ENCODE assay signal across 1 fruit fly cellular context in genomic region chr3R:15836864-15837824, dm6.
TF ChIP-seq lines count a peak whose summit lies in the region.

Gene ND-23 (minus strand): TSS chr3R:15837117.
Gene spn-E (plus strand): TSS chr3R:15837419.

TF ChIP-seq in whole organism, embryonic, 481 proteins besides CTCF, POLR2A, EP300 and RAD21 (continued from another document and continues in another):
- 0 out of 3 replicates have a peak, but pooled peaks have one; percentile 47 for TF ChIP-seq ken (GFP tag; IDR thresholded peaks at IDR 0.05; lab: Robert Waterston, UW)
- no peak for TF ChIP-seq shn (GFP tag; optimal IDR thresholded peaks at IDR 0.05; lab: Kevin White, UChicago)
- 0 out of 2 replicates have a peak, but pooled peaks have one; percentile 15 for TF ChIP-seq CG14667 (GFP tag; IDR thresholded peaks at IDR 0.05; lab: Robert Waterston, UW)
- no peak for TF ChIP-seq wor (GFP tag; IDR thresholded peaks at IDR 0.05; lab: Robert Waterston, UW)
- TF ChIP-seq br (optimal IDR thresholded peaks at IDR 0.05; lab: Kevin White, UChicago), result no peak
- no peak for TF ChIP-seq danr (GFP tag; IDR thresholded peaks at IDR 0.05; lab: Robert Waterston, UW)
- TF ChIP-seq slbo (GFP tag; IDR thresholded peaks at IDR 0.05; lab: Robert Waterston, UW), result peak; percentile 68
- no peak for TF ChIP-seq CG18476 (GFP tag; optimal IDR thresholded peaks at IDR 0.05; lab: Kevin White, UChicago)
- no peak for TF ChIP-seq CG8944 (GFP tag; optimal IDR thresholded peaks at IDR 0.05; lab: Kevin White, UChicago)
- TF ChIP-seq emc (GFP tag; optimal IDR thresholded peaks at IDR 0.05; lab: Kevin White, UChicago), result no peak
- peak; percentile 47 for TF ChIP-seq lbe (GFP tag; optimal IDR thresholded peaks at IDR 0.05; lab: Kevin White, UChicago)
- TF ChIP-seq CG15479 (GFP tag; optimal IDR thresholded peaks at IDR 0.05; lab: Kevin White, UChicago), result no peak
- TF ChIP-seq CG6854 (GFP tag; optimal IDR thresholded peaks at IDR 0.05; lab: Kevin White, UChicago), result no peak
- TF ChIP-seq cas (GFP tag; IDR thresholded peaks at IDR 0.05; lab: Robert Waterston, UW), result no peak
- no peak for TF ChIP-seq cwo (GFP tag; optimal IDR thresholded peaks at IDR 0.05; lab: Kevin White, UChicago)
- TF ChIP-seq CG10321 (GFP tag; IDR thresholded peaks at IDR 0.05; lab: Robert Waterston, UW), result no peak
- no peak for TF ChIP-seq pita (GFP tag; optimal IDR thresholded peaks at IDR 0.05; lab: Kevin White, UChicago)
- no peak for TF ChIP-seq ac (GFP tag; optimal IDR thresholded peaks at IDR 0.05; lab: Kevin White, UChicago)
- no peak for TF ChIP-seq Poxn (GFP tag; IDR thresholded peaks at IDR 0.05; lab: Robert Waterston, UW)
- peak; percentile 54 for TF ChIP-seq Sox100B (GFP tag; optimal IDR thresholded peaks at IDR 0.05; lab: Kevin White, UChicago)
- 0 out of 2 replicates have a peak, but pooled peaks have one; percentile 14 for TF ChIP-seq Taf1 (GFP tag; IDR thresholded peaks at IDR 0.05; lab: Robert Waterston, UW)
- no peak for TF ChIP-seq D19B (GFP tag; optimal IDR thresholded peaks at IDR 0.05; lab: Kevin White, UChicago)
- TF ChIP-seq Sry-β (GFP tag; optimal IDR thresholded peaks at IDR 0.05; lab: Kevin White, UChicago), result no peak
- no peak for TF ChIP-seq gce (GFP tag; IDR thresholded peaks at IDR 0.05; lab: Robert Waterston, UW)
- no peak for TF ChIP-seq CG8290 (GFP tag; optimal IDR thresholded peaks at IDR 0.05; lab: Kevin White, UChicago)
- TF ChIP-seq CG8290 (tag; optimal IDR thresholded peaks at IDR 0.05; lab: Kevin White, UChicago), result no peak
- TF ChIP-seq lola (GFP tag; optimal IDR thresholded peaks at IDR 0.05; lab: Kevin White, UChicago), result peak in 1 of 3 experiments; percentile 55
- TF ChIP-seq gsb-n (tag; optimal IDR thresholded peaks at IDR 0.05; lab: Kevin White, UChicago), result peak; percentile 66
- no peak for TF ChIP-seq CG11723 (GFP tag; optimal IDR thresholded peaks at IDR 0.05; lab: Kevin White, UChicago)
- TF ChIP-seq Vsx1 (GFP tag; optimal IDR thresholded peaks at IDR 0.05; lab: Kevin White, UChicago), result no peak
- TF ChIP-seq CG4617 (GFP tag; optimal IDR thresholded peaks at IDR 0.05; lab: Kevin White, UChicago; ENCODE audit: borderline replicate concordance), result peak; percentile 50
- no peak for TF ChIP-seq CG5180 (GFP tag; optimal IDR thresholded peaks at IDR 0.05; lab: Kevin White, UChicago)
- TF ChIP-seq CG43689 (GFP tag; IDR thresholded peaks at IDR 0.05; lab: Robert Waterston, UW), result no peak
- TF ChIP-seq tgo (GFP tag; IDR thresholded peaks at IDR 0.05; lab: Robert Waterston, UW), result peak; percentile 66
- peak; percentile 42; the same call in 1 of the 3 replicates for TF ChIP-seq Opbp (GFP tag; IDR thresholded peaks at IDR 0.05; lab: Robert Waterston, UW; ENCODE audit: partially characterized antibody)
- no peak for TF ChIP-seq kni (GFP tag; optimal IDR thresholded peaks at IDR 0.05; lab: Kevin White, UChicago)
- TF ChIP-seq NFAT (GFP tag; IDR thresholded peaks at IDR 0.05; lab: Robert Waterston, UW), result 0 out of 2 replicates have a peak, but pooled peaks have one; percentile 39
- TF ChIP-seq CG6254 (GFP tag; optimal IDR thresholded peaks at IDR 0.05; lab: Kevin White, UChicago), result no peak
- peak in 1 of 2 experiments; percentile 55 for TF ChIP-seq tll (GFP tag; optimal IDR thresholded peaks at IDR 0.05; lab: Kevin White, UChicago)
- no peak for TF ChIP-seq ci (GFP tag; IDR thresholded peaks at IDR 0.05; lab: Robert Waterston, UW)
- TF ChIP-seq z (GFP tag; IDR thresholded peaks at IDR 0.05; lab: Robert Waterston, UW), result no peak
- peak; percentile 46 for TF ChIP-seq Abd-B (GFP tag; optimal IDR thresholded peaks at IDR 0.05; lab: Kevin White, UChicago)
- TF ChIP-seq CG7786 (GFP tag; optimal IDR thresholded peaks at IDR 0.05; lab: Kevin White, UChicago), result no peak
- TF ChIP-seq CG14014 (GFP tag; IDR thresholded peaks at IDR 0.05; lab: Robert Waterston, UW), result no peak
- TF ChIP-seq CG9727 (GFP tag; optimal IDR thresholded peaks at IDR 0.05; lab: Kevin White, UChicago), result peak; percentile 40
- no peak for TF ChIP-seq kah (GFP tag; optimal IDR thresholded peaks at IDR 0.05; lab: Kevin White, UChicago)
- TF ChIP-seq vnd (GFP tag; IDR thresholded peaks at IDR 0.05; lab: Robert Waterston, UW; ENCODE audit: partially characterized antibody), result peak; percentile 58; the same call in 2 of the 3 replicates
- TF ChIP-seq stc (GFP tag; IDR thresholded peaks at IDR 0.05; lab: Robert Waterston, UW), result no peak
- no peak for TF ChIP-seq disco-r (GFP tag; optimal IDR thresholded peaks at IDR 0.05; lab: Kevin White, UChicago)
- TF ChIP-seq sisA (GFP tag; IDR thresholded peaks at IDR 0.05; lab: Robert Waterston, UW), result no peak; the same call in 1 of the 2 replicates
- TF ChIP-seq CoRest (tag; optimal IDR thresholded peaks at IDR 0.05; lab: Kevin White, UChicago), result peak; percentile 81
- no peak for TF ChIP-seq HmgD (GFP tag; optimal IDR thresholded peaks at IDR 0.05; lab: Kevin White, UChicago)
- no peak for TF ChIP-seq sr (GFP tag; IDR thresholded peaks at IDR 0.05; lab: Robert Waterston, UW)
- no peak for TF ChIP-seq jumu (GFP tag; optimal IDR thresholded peaks at IDR 0.05; lab: Kevin White, UChicago)
- no peak for TF ChIP-seq rib (GFP tag; IDR thresholded peaks at IDR 0.05; lab: Robert Waterston, UW)
- peak; percentile 61 for TF ChIP-seq Dek (tag; optimal IDR thresholded peaks at IDR 0.05; lab: Kevin White, UChicago)
- TF ChIP-seq Dbx (GFP tag; IDR thresholded peaks at IDR 0.05; lab: Robert Waterston, UW), result peak; percentile 73; the same call in 2 of the 3 replicates
- TF ChIP-seq CG2678 (tag; optimal IDR thresholded peaks at IDR 0.05; lab: Kevin White, UChicago), result no peak
- peak; percentile 89 for TF ChIP-seq E2f2 (GFP tag; IDR thresholded peaks at IDR 0.05; lab: Robert Waterston, UW)
- no peak for TF ChIP-seq CG1603 (tag; optimal IDR thresholded peaks at IDR 0.05; lab: Kevin White, UChicago)
- TF ChIP-seq bsh (GFP tag; optimal IDR thresholded peaks at IDR 0.05; lab: Kevin White, UChicago), result peak in 1 of 2 experiments; percentile 49
- TF ChIP-seq pros (GFP tag; optimal IDR thresholded peaks at IDR 0.05; lab: Kevin White, UChicago), result no peak
- TF ChIP-seq CG7271 (tag; optimal IDR thresholded peaks at IDR 0.05; lab: Kevin White, UChicago), result peak; percentile 3
- TF ChIP-seq CG1233 (GFP tag; optimal IDR thresholded peaks at IDR 0.05; lab: Kevin White, UChicago), result no peak
- TF ChIP-seq Doc3 (GFP tag; IDR thresholded peaks at IDR 0.05; lab: Robert Waterston, UW; ENCODE audit: partially characterized antibody), result peak; percentile 76
- TF ChIP-seq h (optimal IDR thresholded peaks at IDR 0.05; lab: Kevin White, UChicago), result no peak
- no peak for TF ChIP-seq CG3065 (GFP tag; optimal IDR thresholded peaks at IDR 0.05; lab: Kevin White, UChicago)
- peak; percentile 44 for TF ChIP-seq CG7556 (GFP tag; optimal IDR thresholded peaks at IDR 0.05; lab: Kevin White, UChicago)
- TF ChIP-seq zfh2 (GFP tag; optimal IDR thresholded peaks at IDR 0.05; lab: Kevin White, UChicago), result no peak
- TF ChIP-seq CG12659 (GFP tag; optimal IDR thresholded peaks at IDR 0.05; lab: Kevin White, UChicago), result peak; percentile 74
- TF ChIP-seq sob (GFP tag; IDR thresholded peaks at IDR 0.05; lab: Robert Waterston, UW), result 0 out of 2 replicates have a peak, but pooled peaks have one; percentile 58
- no peak for TF ChIP-seq pnt (GFP tag; optimal IDR thresholded peaks at IDR 0.05; lab: Kevin White, UChicago)
- no peak for TF ChIP-seq otp (GFP tag; IDR thresholded peaks at IDR 0.05; lab: Robert Waterston, UW)
- peak; percentile 86 for TF ChIP-seq knrl (GFP tag; IDR thresholded peaks at IDR 0.05; lab: Robert Waterston, UW; ENCODE audit: partially characterized antibody)
- TF ChIP-seq CG13775 (GFP tag; optimal IDR thresholded peaks at IDR 0.05; lab: Kevin White, UChicago), result peak; percentile 56
- TF ChIP-seq CG10274 (GFP tag; optimal IDR thresholded peaks at IDR 0.05; lab: Kevin White, UChicago), result no peak
- no peak for TF ChIP-seq corto (GFP tag; optimal IDR thresholded peaks at IDR 0.05; lab: Kevin White, UChicago)
- TF ChIP-seq p53 (GFP tag; optimal IDR thresholded peaks at IDR 0.05; lab: Kevin White, UChicago), result no peak
- TF ChIP-seq CG30403 (GFP tag; optimal IDR thresholded peaks at IDR 0.05; lab: Kevin White, UChicago), result peak; percentile 64
- no peak for TF ChIP-seq ro (GFP tag; IDR thresholded peaks at IDR 0.05; lab: Robert Waterston, UW)
- TF ChIP-seq CG11398 (GFP tag; optimal IDR thresholded peaks at IDR 0.05; lab: Kevin White, UChicago), result no peak
- TF ChIP-seq CG2199 (GFP tag; IDR thresholded peaks at IDR 0.05; lab: Robert Waterston, UW), result no peak
- no peak; the same call in none of the 2 replicates for TF ChIP-seq CG31441 (GFP tag; IDR thresholded peaks at IDR 0.05; lab: Robert Waterston, UW)
- no peak for TF ChIP-seq Hsf (GFP tag; optimal IDR thresholded peaks at IDR 0.05; lab: Kevin White, UChicago)
- TF ChIP-seq pan (optimal IDR thresholded peaks at IDR 0.05; lab: Kevin White, UChicago), result no peak
- peak in 1 of 2 experiments; percentile 67 for TF ChIP-seq pan (GFP tag; optimal IDR thresholded peaks at IDR 0.05 in 1 of 2, IDR thresholded peaks at IDR 0.05 in 1 of 2)
- TF ChIP-seq cad (GFP tag; optimal IDR thresholded peaks at IDR 0.05; lab: Kevin White, UChicago), result no peak
- peak; percentile 93 for TF ChIP-seq CG10267 (tag; optimal IDR thresholded peaks at IDR 0.05; lab: Kevin White, UChicago)
- TF ChIP-seq CG34422 (GFP tag; IDR thresholded peaks at IDR 0.05; lab: Robert Waterston, UW), result no peak; the same call in 2 of the 3 replicates
- TF ChIP-seq cato (GFP tag; optimal IDR thresholded peaks at IDR 0.05; lab: Kevin White, UChicago; ENCODE audit: borderline replicate concordance), result no peak
- TF ChIP-seq pum (GFP tag; optimal IDR thresholded peaks at IDR 0.05; lab: Kevin White, UChicago), result no peak
- TF ChIP-seq Asciz (GFP tag; optimal IDR thresholded peaks at IDR 0.05; lab: Kevin White, UChicago), result no peak
- TF ChIP-seq Ssrp (tag; optimal IDR thresholded peaks at IDR 0.05; lab: Kevin White, UChicago), result peak; percentile 54
- no peak for TF ChIP-seq nom (GFP tag; optimal IDR thresholded peaks at IDR 0.05; lab: Kevin White, UChicago)
- no peak for TF ChIP-seq B-H1 (GFP tag; IDR thresholded peaks at IDR 0.05; lab: Robert Waterston, UW)
- peak; percentile 52 for TF ChIP-seq NfI (GFP tag; optimal IDR thresholded peaks at IDR 0.05; lab: Kevin White, UChicago)
- TF ChIP-seq CG15073 (GFP tag; optimal IDR thresholded peaks at IDR 0.05; lab: Kevin White, UChicago), result no peak
- no peak for TF ChIP-seq CG10959 (GFP tag; IDR thresholded peaks at IDR 0.05; lab: Robert Waterston, UW)
- TF ChIP-seq gem (tag; optimal IDR thresholded peaks at IDR 0.05; lab: Kevin White, UChicago), result peak; percentile 85
- TF ChIP-seq BEAF-32 (GFP tag; optimal IDR thresholded peaks at IDR 0.05; lab: Kevin White, UChicago), result peak; percentile 77
- TF ChIP-seq CG12391 (tag; optimal IDR thresholded peaks at IDR 0.05; lab: Kevin White, UChicago), result peak; percentile 83
- TF ChIP-seq zfh1 (GFP tag; IDR thresholded peaks at IDR 0.05; lab: Robert Waterston, UW), result no peak; the same call in 2 of the 3 replicates
- TF ChIP-seq D (optimal IDR thresholded peaks at IDR 0.05; lab: Kevin White, UChicago), result no peak
- TF ChIP-seq D (GFP tag; optimal IDR thresholded peaks at IDR 0.05; lab: Kevin White, UChicago), result no peak
- TF ChIP-seq CHES-1-like (GFP tag; optimal IDR thresholded peaks at IDR 0.05; lab: Kevin White, UChicago), result no peak
- TF ChIP-seq NC2α (GFP tag; optimal IDR thresholded peaks at IDR 0.05; lab: Kevin White, UChicago), result no peak
- TF ChIP-seq toy (GFP tag; IDR thresholded peaks at IDR 0.05; lab: Robert Waterston, UW), result no peak
- no peak for TF ChIP-seq maf-S (GFP tag; optimal IDR thresholded peaks at IDR 0.05; lab: Kevin White, UChicago)
- TF ChIP-seq CG3995 (GFP tag; optimal IDR thresholded peaks at IDR 0.05; lab: Kevin White, UChicago), result no peak
- TF ChIP-seq CG14710 (tag; optimal IDR thresholded peaks at IDR 0.05; lab: Kevin White, UChicago), result peak; percentile 81
- TF ChIP-seq fu2 (GFP tag; optimal IDR thresholded peaks at IDR 0.05; lab: Kevin White, UChicago), result no peak
- no peak for TF ChIP-seq Deaf1 (tag; optimal IDR thresholded peaks at IDR 0.05; lab: Kevin White, UChicago)
- TF ChIP-seq CG17359 (tag; optimal IDR thresholded peaks at IDR 0.05; lab: Kevin White, UChicago), result peak; percentile 28
- TF ChIP-seq CG30431 (GFP tag; optimal IDR thresholded peaks at IDR 0.05; lab: Kevin White, UChicago), result no peak
- TF ChIP-seq CG13424 (tag; optimal IDR thresholded peaks at IDR 0.05; lab: Kevin White, UChicago), result peak; percentile 67
- no peak for TF ChIP-seq CG16815 (GFP tag; optimal IDR thresholded peaks at IDR 0.05; lab: Kevin White, UChicago)
- TF ChIP-seq Oli (tag; optimal IDR thresholded peaks at IDR 0.05; lab: Kevin White, UChicago), result peak; percentile 11
- TF ChIP-seq CG17361 (GFP tag; IDR thresholded peaks at IDR 0.05; lab: Robert Waterston, UW), result peak; percentile 87
- no peak for TF ChIP-seq gfzf (GFP tag; optimal IDR thresholded peaks at IDR 0.05; lab: Kevin White, UChicago)
- TF ChIP-seq her (GFP tag; optimal IDR thresholded peaks at IDR 0.05; lab: Kevin White, UChicago), result no peak
- TF ChIP-seq CG10431 (GFP tag; optimal IDR thresholded peaks at IDR 0.05; lab: Kevin White, UChicago), result no peak
- no peak for TF ChIP-seq bowl (GFP tag; IDR thresholded peaks at IDR 0.05; lab: Robert Waterston, UW)
- TF ChIP-seq ems (GFP tag; optimal IDR thresholded peaks at IDR 0.05; lab: Kevin White, UChicago), result no peak
- no peak for TF ChIP-seq CG6175 (GFP tag; IDR thresholded peaks at IDR 0.05; lab: Robert Waterston, UW)
- TF ChIP-seq NK7.1 (GFP tag; optimal IDR thresholded peaks at IDR 0.05; lab: Kevin White, UChicago), result no peak
- peak; percentile 83 for TF ChIP-seq CG2712 (tag; optimal IDR thresholded peaks at IDR 0.05; lab: Kevin White, UChicago)
- TF ChIP-seq CG30020 (tag; optimal IDR thresholded peaks at IDR 0.05; lab: Kevin White, UChicago), result peak; percentile 63
- peak; percentile 69 for TF ChIP-seq E2f1 (GFP tag; IDR thresholded peaks at IDR 0.05; lab: Robert Waterston, UW)
- peak; percentile 55; the same call in 1 of the 2 replicates for TF ChIP-seq CG32532 (GFP tag; IDR thresholded peaks at IDR 0.05; lab: Robert Waterston, UW)
- no peak for TF ChIP-seq CG31388 (GFP tag; optimal IDR thresholded peaks at IDR 0.05; lab: Kevin White, UChicago)
- TF ChIP-seq CG4730 (GFP tag; IDR thresholded peaks at IDR 0.05; lab: Robert Waterston, UW), result no peak
- TF ChIP-seq CG4820 (GFP tag; optimal IDR thresholded peaks at IDR 0.05; lab: Kevin White, UChicago), result peak; percentile 0
- TF ChIP-seq chn (GFP tag; optimal IDR thresholded peaks at IDR 0.05; lab: Kevin White, UChicago), result no peak
- peak; percentile 75 for TF ChIP-seq Med (GFP tag; lab: Kevin White, UChicago)
- no peak for TF ChIP-seq sd (tag; optimal IDR thresholded peaks at IDR 0.05; lab: Kevin White, UChicago)
